Worm (Caenorhabditis elegans): ENCODE data around the gene qars-1.

Gene qars-1

ce11 chrIV:15036974-15037373 lies 24.0 kb upstream of the qars-1 start, which contains the start of gene eef-1B.2 (continued):
- TF ChIP-seq bed-2 (GFP tag; IDR thresholded peaks at IDR 0.05): no peak
- peak; percentile 9 to 77 for TF ChIP-seq let-607 (tag; optimal IDR thresholded peaks at IDR 0.05)
- no peak for TF ChIP-seq rpc-1 (optimal IDR thresholded peaks at IDR 0.05)
- no peak for TF ChIP-seq rpc-1 (tag; optimal IDR thresholded peaks at IDR 0.05)
- no peak for TF ChIP-seq ceh-91 (GFP tag; IDR thresholded peaks at IDR 0.05)
- TF ChIP-seq unc-130 (GFP tag; optimal IDR thresholded peaks at IDR 0.05): no peak
- no peak for TF ChIP-seq dox-1 (GFP tag; IDR thresholded peaks at IDR 0.05)
- TF ChIP-seq tbp1 (GFP tag; optimal IDR thresholded peaks at IDR 0.05): peak; percentile 37
- 0 out of 2 replicates have a peak, but pooled peaks have one; percentile 36 for TF ChIP-seq D2030.7 (GFP tag; IDR thresholded peaks at IDR 0.05)

- TF ChIP-seq fkh-3 (tag; optimal IDR thresholded peaks at IDR 0.05) (no peak), bed-2 (GFP tag; IDR thresholded peaks at IDR 0.05) (no peak), akir-1 (GFP tag; optimal IDR thresholded peaks at IDR 0.05) (no peak), cebp-2 (GFP tag; IDR thresholded peaks at IDR 0.05) (0 out of 2 replicates have a peak, but pooled peaks have one; percentile 14), madf-6 (GFP tag; IDR thresholded peaks at IDR 0.05) (peak; percentile 80), madf-8 (GFP tag; conservative IDR thresholded peaks at IDR 0.05) (peak; percentile 38; the same call in 1 of the 2 replicates), Y53F4B.3 (GFP tag; IDR thresholded peaks at IDR 0.05) (no peak), repo-1 (tag; optimal IDR thresholded peaks at IDR 0.05) (no peak), lin-54 (GFP tag; optimal IDR thresholded peaks at IDR 0.05) (peak; percentile 18), lin-26 (GFP tag; IDR thresholded peaks at IDR 0.05) (no peak), dpl-1 (GFP tag; optimal IDR thresholded peaks at IDR 0.05) (no peak), C06A6.2 (GFP tag; conservative IDR thresholded peaks at IDR 0.05) (no peak), aptf-3 (GFP tag; IDR thresholded peaks at IDR 0.05) (no peak), hmg-1.2 (GFP tag; IDR thresholded peaks at IDR 0.05) (no peak), F52B5.7 (tag; optimal IDR thresholded peaks at IDR 0.05) (no peak), efl-1 (GFP tag; optimal IDR thresholded peaks at IDR 0.05) (peak; percentile 70), hsf-1 (GFP tag; IDR thresholded peaks at IDR 0.05) (peak; percentile 33; the same call in 1 of the 2 replicates), xnd-1 (tag; optimal IDR thresholded peaks at IDR 0.05) (peak; percentile 67), tbp1 (GFP tag; optimal IDR thresholded peaks at IDR 0.05) (peak; percentile 4)
These were observed 16.6 kb upstream of the qars-1 start for ce11 chrIV:15029565-15029964.

ce11 chrIV:15028891-15029290 lies 15.9 kb upstream of the qars-1 start, which contains the start of gene Y41E3.8:
Gene Y41E3.8, minus strand, starts transcription at chrIV:15028978.
- no peak for TF ChIP-seq Y56A3A.18 (GFP tag; IDR thresholded peaks at IDR 0.05)
- TF ChIP-seq madf-6 (GFP tag; IDR thresholded peaks at IDR 0.05): peak; percentile 22; the same call in 1 of the 2 replicates
- peak; percentile 68 for TF ChIP-seq ztf-18 (tag; optimal IDR thresholded peaks at IDR 0.05)
- no peak for TF ChIP-seq C17E4.6 (GFP tag; IDR thresholded peaks at IDR 0.05)
- no peak for TF ChIP-seq ekl-4 (GFP tag; IDR thresholded peaks at IDR 0.05)
- peak; percentile 44 for TF ChIP-seq tbp1 (GFP tag; optimal IDR thresholded peaks at IDR 0.05)
- no peak for TF ChIP-seq ztf-25 (GFP tag; IDR thresholded peaks at IDR 0.05)
- peak; percentile 12 for TF ChIP-seq dpl-1 (GFP tag; optimal IDR thresholded peaks at IDR 0.05)
- peak; percentile 70; the same call in 1 of the 2 replicates for TF ChIP-seq attf-6 (GFP tag; IDR thresholded peaks at IDR 0.05)
- TF ChIP-seq lin-54 (GFP tag; optimal IDR thresholded peaks at IDR 0.05): peak; percentile 29
- TF ChIP-seq F49E8.2 (tag; optimal IDR thresholded peaks at IDR 0.05; ENCODE audit: insufficient read depth): peak; percentile 37
- no peak for TF ChIP-seq cebp-1 (GFP tag; IDR thresholded peaks at IDR 0.05)
- peak; percentile 31 for TF ChIP-seq cebp-1 (tag; optimal IDR thresholded peaks at IDR 0.05)
- peak; percentile 47; the same call in 1 of the 2 replicates for TF ChIP-seq F33H1.4 (GFP tag; IDR thresholded peaks at IDR 0.05)
- peak; percentile 60 for TF ChIP-seq lsl-1 (GFP tag; optimal IDR thresholded peaks at IDR 0.05)
- TF ChIP-seq ceh-58 (GFP tag; IDR thresholded peaks at IDR 0.05): no peak
- TF ChIP-seq attf-3 (GFP tag; conservative IDR thresholded peaks at IDR 0.05): peak; percentile 50; the same call in 1 of the 2 replicates
- TF ChIP-seq rcor-1 (GFP tag; IDR thresholded peaks at IDR 0.05): no peak
- no peak for TF ChIP-seq lag-1 (GFP tag; IDR thresholded peaks at IDR 0.05)
- TF ChIP-seq snpc-4 (GFP tag; optimal IDR thresholded peaks at IDR 0.05): no peak
- TF ChIP-seq snpc-4 (tag; optimal IDR thresholded peaks at IDR 0.05): peak in 3 of 4 experiments; percentile 14 to 82 (median 55)

Measured in whole organism, young adult.